Fruit fly (Drosophila melanogaster): Measurements from ENCODE around the gene CG31178.

CG31178 gene

dm6 chr3R:21834234-21835070 is 39.1 kb upstream of the CG31178 start:
- TF ChIP-seq EcR (GFP tag; optimal IDR thresholded peaks at IDR 0.05) = no peak
- no peak for TF ChIP-seq Dll (optimal IDR thresholded peaks at IDR 0.05)
- no peak for TF ChIP-seq psq (optimal IDR thresholded peaks at IDR 0.05)
- TF ChIP-seq usp (GFP tag; optimal IDR thresholded peaks at IDR 0.05) = no peak
- no peak for TF ChIP-seq CG8478 (optimal IDR thresholded peaks at IDR 0.05)
- TF ChIP-seq pan (optimal IDR thresholded peaks at IDR 0.05) = no peak

dm6 chr3R:21835388-21836200 is 37.9 kb upstream of the CG31178 start:
- no peak for TF ChIP-seq psq (optimal IDR thresholded peaks at IDR 0.05)
- no peak for TF ChIP-seq usp (GFP tag; optimal IDR thresholded peaks at IDR 0.05)
- TF ChIP-seq EcR (GFP tag; optimal IDR thresholded peaks at IDR 0.05) = no peak
- TF ChIP-seq pan (optimal IDR thresholded peaks at IDR 0.05) = no peak
- TF ChIP-seq CG8478 (optimal IDR thresholded peaks at IDR 0.05) = no peak
- TF ChIP-seq Dll (optimal IDR thresholded peaks at IDR 0.05) = no peak

DNA sequence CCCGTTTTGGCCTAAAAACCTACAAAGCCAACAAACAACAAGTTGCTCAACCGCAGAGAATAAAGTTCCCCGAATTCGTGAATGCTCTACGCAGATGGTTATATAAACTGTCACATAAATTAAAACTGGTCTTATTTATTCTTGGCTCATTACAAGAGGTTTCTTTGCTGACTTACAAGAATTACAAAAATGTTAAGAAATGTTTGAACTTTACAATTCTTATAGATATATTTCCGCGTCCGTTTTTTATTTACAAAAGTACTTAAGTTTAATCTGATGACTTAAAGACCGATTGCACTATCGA is 37.4 kb upstream of the CG31178 start:
- TF ChIP-seq usp (GFP tag; optimal IDR thresholded peaks at IDR 0.05) (no peak), CG8478 (optimal IDR thresholded peaks at IDR 0.05) (no peak), EcR (GFP tag; optimal IDR thresholded peaks at IDR 0.05) (no peak), psq (optimal IDR thresholded peaks at IDR 0.05) (no peak)

- TF ChIP-seq pan (optimal IDR thresholded peaks at IDR 0.05) = no peak
- TF ChIP-seq Dll (optimal IDR thresholded peaks at IDR 0.05) = no peak
- TF ChIP-seq psq (optimal IDR thresholded peaks at IDR 0.05) = no peak
- no peak for TF ChIP-seq CG8478 (optimal IDR thresholded peaks at IDR 0.05)
- TF ChIP-seq EcR (GFP tag; optimal IDR thresholded peaks at IDR 0.05) = no peak
Observed at dm6 chr3R:21836614-21837013, 36.9 kb upstream of the CG31178 start.

- TF ChIP-seq CG8478 (optimal IDR thresholded peaks at IDR 0.05) (no peak), EcR (GFP tag; optimal IDR thresholded peaks at IDR 0.05) (peak in 1 of 2 experiments; percentile 89)
Observed at dm6 chr3R:21837069-21837977, 36.2 kb upstream of the CG31178 start.

DNA sequence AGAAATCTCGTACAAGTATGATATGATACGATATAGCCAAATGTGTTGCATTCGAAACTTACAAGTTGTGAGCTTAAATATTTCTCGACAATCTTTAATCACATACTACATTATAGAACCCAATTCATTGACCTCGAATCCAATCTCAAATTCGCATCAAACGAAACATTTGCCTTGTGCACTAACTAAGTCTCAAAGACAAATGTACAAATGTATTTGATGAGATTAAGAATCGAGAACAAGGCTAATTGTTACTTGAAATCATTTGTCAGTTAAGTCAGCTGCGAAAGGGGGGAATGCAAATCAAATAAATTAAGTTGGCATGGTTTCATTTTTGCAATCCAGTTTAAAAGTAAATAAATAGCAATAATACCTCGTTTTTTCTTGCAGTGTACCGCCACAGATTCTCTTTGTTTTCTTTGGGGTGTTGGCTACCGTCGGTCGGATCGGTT is 35.0 kb upstream of the CG31178 start:
- TF ChIP-seq CG8478 (optimal IDR thresholded peaks at IDR 0.05) (no peak), usp (GFP tag; optimal IDR thresholded peaks at IDR 0.05) (no peak), psq (optimal IDR thresholded peaks at IDR 0.05) (no peak), EcR (GFP tag; optimal IDR thresholded peaks at IDR 0.05) (no peak)

DNA sequence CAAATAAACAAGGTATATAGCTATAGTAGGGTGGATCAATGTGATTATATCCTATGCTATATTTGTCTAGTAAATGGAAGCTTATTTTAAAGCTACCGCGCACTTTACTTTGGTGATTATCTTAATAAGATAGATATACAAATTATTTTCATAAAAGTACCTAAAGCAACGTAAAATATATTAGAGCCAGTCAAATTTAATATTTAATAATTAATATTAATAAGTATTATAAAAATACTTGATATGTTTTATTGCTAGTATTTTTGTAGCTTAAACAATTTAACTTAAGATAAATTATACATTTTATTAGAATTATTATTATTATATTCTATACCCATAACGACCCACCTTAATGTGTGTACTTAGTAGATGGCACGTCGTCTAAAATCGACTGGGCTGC is 33.9 kb upstream of the CG31178 start:
- TF ChIP-seq EcR (GFP tag; optimal IDR thresholded peaks at IDR 0.05) (no peak), CG8478 (optimal IDR thresholded peaks at IDR 0.05) (no peak), pan (optimal IDR thresholded peaks at IDR 0.05) (no peak), Dll (optimal IDR thresholded peaks at IDR 0.05) (no peak), psq (optimal IDR thresholded peaks at IDR 0.05) (no peak), usp (GFP tag; optimal IDR thresholded peaks at IDR 0.05) (no peak)

- TF ChIP-seq usp (GFP tag; optimal IDR thresholded peaks at IDR 0.05) = no peak
- no peak for TF ChIP-seq pan (optimal IDR thresholded peaks at IDR 0.05)
- TF ChIP-seq Dll (optimal IDR thresholded peaks at IDR 0.05) = no peak
- no peak for TF ChIP-seq CG8478 (optimal IDR thresholded peaks at IDR 0.05)
- TF ChIP-seq EcR (GFP tag; optimal IDR thresholded peaks at IDR 0.05) = no peak
- no peak for TF ChIP-seq psq (optimal IDR thresholded peaks at IDR 0.05)
Observed at dm6 chr3R:21840432-21840831, 33.1 kb upstream of the CG31178 start.

DNA sequence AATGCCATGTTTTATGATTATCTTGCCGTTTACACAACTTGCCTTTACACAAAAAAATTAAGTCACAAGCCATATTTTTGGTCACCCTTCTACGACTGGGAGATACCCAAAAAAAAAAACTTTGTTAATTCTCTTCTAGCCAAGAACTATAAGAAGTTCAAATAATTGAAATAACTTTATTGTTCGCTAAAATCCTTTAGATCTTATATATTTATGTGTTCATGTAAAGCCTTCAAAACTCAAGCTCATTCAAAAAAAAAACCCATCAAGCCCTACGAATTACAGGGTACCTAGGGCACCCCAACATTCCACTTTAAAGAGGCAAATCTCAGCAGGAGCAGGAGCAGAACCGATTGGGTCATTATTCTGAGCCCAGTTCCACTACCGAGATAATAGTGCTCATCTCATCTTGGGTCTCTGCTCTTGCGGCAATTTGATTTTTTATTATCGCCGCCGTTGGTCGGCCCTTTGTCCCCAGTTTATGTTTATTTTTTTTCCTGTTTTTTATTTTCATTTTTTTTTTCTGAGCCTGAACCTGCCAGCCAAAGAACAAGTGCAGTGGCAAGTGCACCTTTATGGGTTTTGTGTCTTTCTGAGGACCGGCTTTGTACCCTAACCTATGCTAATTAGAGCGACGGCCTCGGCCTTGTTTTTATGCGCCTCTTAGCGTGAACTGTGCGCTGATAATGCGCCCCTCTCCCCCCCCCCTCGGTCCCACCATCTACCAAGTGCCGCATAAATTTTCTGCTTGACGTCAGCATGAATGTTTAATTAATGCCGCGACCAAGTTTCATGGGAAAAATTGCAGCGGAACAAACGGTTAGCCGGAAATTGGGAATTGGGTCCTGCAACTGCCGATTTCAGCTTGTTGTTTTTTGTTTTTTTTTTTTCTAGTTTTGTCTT is 31.8 kb upstream of the CG31178 start:
- TF ChIP-seq usp (GFP tag; optimal IDR thresholded peaks at IDR 0.05) (no peak), Dll (optimal IDR thresholded peaks at IDR 0.05) (no peak), psq (optimal IDR thresholded peaks at IDR 0.05) (no peak), pan (optimal IDR thresholded peaks at IDR 0.05) (no peak), EcR (GFP tag; optimal IDR thresholded peaks at IDR 0.05) (no peak), CG8478 (optimal IDR thresholded peaks at IDR 0.05) (no peak)

dm6 chr3R:21843665-21844064 is 29.9 kb upstream of the CG31178 start, which contains the start of gene Gr93b:
Gr93b (minus strand) TSS chr3R:21843765.
- TF ChIP-seq usp (GFP tag; optimal IDR thresholded peaks at IDR 0.05) (no peak), Dll (optimal IDR thresholded peaks at IDR 0.05) (no peak), EcR (GFP tag; optimal IDR thresholded peaks at IDR 0.05) (no peak), pan (optimal IDR thresholded peaks at IDR 0.05) (no peak), psq (optimal IDR thresholded peaks at IDR 0.05) (no peak), CG8478 (optimal IDR thresholded peaks at IDR 0.05) (no peak)

DNA sequence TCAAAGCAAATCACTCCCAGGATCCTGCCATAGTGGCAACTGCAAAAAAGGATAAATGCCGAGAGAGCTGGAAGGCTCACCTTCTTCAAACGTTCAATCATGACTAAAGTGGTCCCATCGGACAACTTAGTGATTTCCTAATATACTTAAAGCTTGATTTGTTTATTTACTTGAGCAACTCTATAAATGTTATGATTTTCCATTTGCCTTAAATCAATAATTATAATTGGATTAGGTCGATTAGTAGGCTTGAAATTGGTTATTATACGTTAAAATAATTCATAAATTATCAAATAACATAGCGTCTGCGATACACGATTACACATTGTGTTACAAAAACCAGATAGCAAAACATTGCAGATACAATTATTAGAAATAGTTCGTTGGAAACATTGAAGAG is 28.4 kb upstream of the CG31178 start, which contains the start of gene Gr93c:
Gr93c (minus strand) TSS at position 101 of the 400 bp plus-strand sequence.
- no peak for TF ChIP-seq EcR (GFP tag; optimal IDR thresholded peaks at IDR 0.05)
- TF ChIP-seq CG8478 (optimal IDR thresholded peaks at IDR 0.05) = no peak
- TF ChIP-seq psq (optimal IDR thresholded peaks at IDR 0.05) = no peak
- TF ChIP-seq pan (optimal IDR thresholded peaks at IDR 0.05) = no peak
- no peak for TF ChIP-seq Dll (optimal IDR thresholded peaks at IDR 0.05)
- TF ChIP-seq usp (GFP tag; optimal IDR thresholded peaks at IDR 0.05) = no peak

All from whole organism.